Fruit fly (Drosophila melanogaster): ENCODE data around the gene modSP.

modSP gene

dm6 chr3R:16655494-16656493 lies at the start of gene modSP (continued):
- no peak for TF ChIP-seq CG9215 (GFP tag; IDR thresholded peaks at IDR 0.05)
- peak; percentile 86 for TF ChIP-seq CG9437 (GFP tag; optimal IDR thresholded peaks at IDR 0.05)
- TF ChIP-seq crp (GFP tag; optimal IDR thresholded peaks at IDR 0.05) = no peak
- no peak for TF ChIP-seq Six4 (GFP tag; optimal IDR thresholded peaks at IDR 0.05)
- no peak for TF ChIP-seq sc (optimal IDR thresholded peaks at IDR 0.05)
- no peak for TF ChIP-seq sc (GFP tag; optimal IDR thresholded peaks at IDR 0.05)
- peak; percentile 59 for TF ChIP-seq sens (GFP tag)
- 0 out of 2 replicates have a peak, but pooled peaks have one; percentile 32 for TF ChIP-seq NFAT (GFP tag; IDR thresholded peaks at IDR 0.05)
- TF ChIP-seq CG10543 (GFP tag; optimal IDR thresholded peaks at IDR 0.05) = peak; percentile 16
- TF ChIP-seq Hr78 (GFP tag; optimal IDR thresholded peaks at IDR 0.05) = no peak
- TF ChIP-seq CG15479 (GFP tag; optimal IDR thresholded peaks at IDR 0.05) = no peak
- no peak for TF ChIP-seq CG1647 (GFP tag; optimal IDR thresholded peaks at IDR 0.05)
- TF ChIP-seq chif (GFP tag; optimal IDR thresholded peaks at IDR 0.05) = peak in 1 of 2 experiments; percentile 33
- TF ChIP-seq CG3407 (GFP tag; optimal IDR thresholded peaks at IDR 0.05) = no peak
- no peak for TF ChIP-seq CG11398 (GFP tag; optimal IDR thresholded peaks at IDR 0.05)
- TF ChIP-seq CG10979 (tag; optimal IDR thresholded peaks at IDR 0.05) = no peak
- TF ChIP-seq CG14667 (GFP tag; IDR thresholded peaks at IDR 0.05) = no peak
- TF ChIP-seq CG12155 (GFP tag; optimal IDR thresholded peaks at IDR 0.05) = no peak
- no peak for TF ChIP-seq fu2 (GFP tag; optimal IDR thresholded peaks at IDR 0.05)
- TF ChIP-seq pzg (GFP tag; optimal IDR thresholded peaks at IDR 0.05) = peak; percentile 23
- peak; percentile 24 for TF ChIP-seq abd-A (tag; optimal IDR thresholded peaks at IDR 0.05)
- TF ChIP-seq CG16813 (GFP tag; IDR thresholded peaks at IDR 0.05; ENCODE audit: partially characterized antibody) = peak; percentile 78
- TF ChIP-seq CG8765 (GFP tag; IDR thresholded peaks at IDR 0.05) = no peak
- TF ChIP-seq CG11723 (GFP tag; optimal IDR thresholded peaks at IDR 0.05) = no peak
- no peak for TF ChIP-seq pan (optimal IDR thresholded peaks at IDR 0.05)
- peak in 1 of 2 experiments; percentile 61 for TF ChIP-seq pan (GFP tag; optimal IDR thresholded peaks at IDR 0.05 in 1 of 2, IDR thresholded peaks at IDR 0.05 in 1 of 2)
- TF ChIP-seq Oli (tag; optimal IDR thresholded peaks at IDR 0.05) = peak; percentile 14
- no peak for TF ChIP-seq dmrt11E (tag; optimal IDR thresholded peaks at IDR 0.05)
- peak; percentile 57 for TF ChIP-seq BEAF-32 (GFP tag; optimal IDR thresholded peaks at IDR 0.05)
- TF ChIP-seq sim (GFP tag; IDR thresholded peaks at IDR 0.05) = no peak
- peak; percentile 47 for TF ChIP-seq her (GFP tag; optimal IDR thresholded peaks at IDR 0.05)
- peak; percentile 26 for TF ChIP-seq unpg (GFP tag; optimal IDR thresholded peaks at IDR 0.05)
- TF ChIP-seq mirr (GFP tag; optimal IDR thresholded peaks at IDR 0.05) = no peak
- TF ChIP-seq twi (tag; optimal IDR thresholded peaks at IDR 0.05) = no peak
- no peak for TF ChIP-seq disco-r (GFP tag; optimal IDR thresholded peaks at IDR 0.05)
- no peak for TF ChIP-seq HLHmδ (GFP tag; optimal IDR thresholded peaks at IDR 0.05)
- peak; percentile 94 for TF ChIP-seq CG18764 (GFP tag; optimal IDR thresholded peaks at IDR 0.05)
- no peak for TF ChIP-seq CG2202 (tag; optimal IDR thresholded peaks at IDR 0.05)
- 0 out of 2 replicates have a peak, but pooled peaks have one; percentile 36 for TF ChIP-seq CG11247 (GFP tag; IDR thresholded peaks at IDR 0.05)
- TF ChIP-seq CG1603 (tag; optimal IDR thresholded peaks at IDR 0.05) = peak; percentile 73
- no peak for TF ChIP-seq ken (GFP tag; IDR thresholded peaks at IDR 0.05)
- TF ChIP-seq CG3847 (GFP tag; IDR thresholded peaks at IDR 0.05) = peak; percentile 22; the same call in 1 of the 2 replicates
- TF ChIP-seq CG18476 (GFP tag; optimal IDR thresholded peaks at IDR 0.05) = peak; percentile 28
- TF ChIP-seq CG4820 (GFP tag; optimal IDR thresholded peaks at IDR 0.05) = no peak
- no peak for TF ChIP-seq CG2875 (GFP tag; optimal IDR thresholded peaks at IDR 0.05)
- TF ChIP-seq CG15269 (tag; optimal IDR thresholded peaks at IDR 0.05) = no peak
- TF ChIP-seq jing (GFP tag; optimal IDR thresholded peaks at IDR 0.05) = no peak
- no peak for TF ChIP-seq gsb (GFP tag; IDR thresholded peaks at IDR 0.05)
